Fruit fly (Drosophila melanogaster) whole organism, prepupa: Measurements from ENCODE around the gene galla-2.

Experiments
- CG32006 ChIP-seq: fragments of 200-800 bp; sonication (Bioruptor generic); optimal IDR thresholded peaks from 3 replicates; lab custom pipeline; 2017; ENCODE audit warnings: missing biosample characterization, mild to moderate bottlenecking, missing genetic modification characterization
- Eip75B ChIP-seq: fragments of 200-800 bp; sonication (Bioruptor generic); optimal IDR thresholded peaks from 3 replicates; lab custom pipeline; 2016; ENCODE audit warnings: missing biosample characterization, missing genetic modification characterization
- Gug ChIP-seq: fragments of 200-800 bp; sonication (Bioruptor generic); IDR thresholded peaks from 2 replicates; pipeline ENCODE4 v1.3.6; 2022; ENCODE audit warnings: missing biosample characterization, missing genetic modification characterization
- OdsH ChIP-seq: fragments of 200-800 bp; sonication (Bioruptor generic); optimal IDR thresholded peaks from 3 replicates; lab custom pipeline; 2016; ENCODE audit warnings: missing biosample characterization, missing genetic modification characterization
- Sox102F ChIP-seq: fragments of 200-800 bp; sonication (Bioruptor generic); optimal IDR thresholded peaks from 2 replicates; lab custom pipeline; 2016; ENCODE audit warnings: missing biosample characterization, mild to moderate bottlenecking, missing genetic modification characterization
- dac ChIP-seq: fragments of 200-800 bp; sonication (Bioruptor generic); optimal IDR thresholded peaks from 2 replicates; lab custom pipeline; 2017; ENCODE audit warnings: missing biosample characterization, mild to moderate bottlenecking, missing genetic modification characterization
- dsx ChIP-seq: fragments of 200-800 bp; optimal IDR thresholded peaks from 3 replicates; lab custom pipeline; 2019; ENCODE audit warnings: missing biosample characterization, mild to moderate bottlenecking, missing genetic modification characterization, moderate library complexity; ENCODE audit not compliant: poor library complexity, severe bottlenecking
- topi ChIP-seq: fragments of 200-800 bp; sonication (Bioruptor generic); optimal IDR thresholded peaks from 3 replicates; lab custom pipeline; 2016; ENCODE audit warnings: missing biosample characterization, missing genetic modification characterization
- vri ChIP-seq: fragments of 200-800 bp; sonication (Bioruptor generic); optimal IDR thresholded peaks from 3 replicates; lab custom pipeline; 2016; ENCODE audit warnings: missing biosample characterization, mild to moderate bottlenecking, missing genetic modification characterization

dm6 chr3L:10841905-10842304, 40.8 kb upstream of the galla-2 start:
- TF ChIP-seq Eip75B (GFP tag; lab: Kevin White, UChicago) (no peak), OdsH (GFP tag; lab: Kevin White, UChicago) (no peak), Sox102F (GFP tag; lab: Kevin White, UChicago) (no peak), vri (GFP tag; lab: Kevin White, UChicago) (no peak), CG32006 (GFP tag; lab: Kevin White, UChicago) (no peak), dsx (no peak), Gug (GFP tag; lab: Robert Waterston, UW) (no peak), dac (no peak), topi (GFP tag; lab: Kevin White, UChicago) (no peak)
